Fruit fly (Drosophila melanogaster) ovary, adult (tissue): Measurements from ENCODE around the gene PTPMT1.
A peak's percentile ranks its signal among the peaks of the same experiment; 100 is the strongest.

Experiments used
- CG17801 ChIP-seq: fragments of 200-800 bp; optimal IDR thresholded peaks from 2 replicates; lab custom pipeline; 2019; ENCODE audit warnings: missing biosample characterization, mild to moderate bottlenecking, missing genetic modification characterization, moderate library complexity; ENCODE audit not compliant: partially characterized antibody

Gene PTPMT1

dm6 chr3R:23727657-23728056, 30.5 kb upstream of the PTPMT1 start:
- TF ChIP-seq CG17801 = no peak

- TF ChIP-seq CG17801 = peak; percentile 69
Measured at dm6 chr3R:23728086-23728485, 30.1 kb upstream of the PTPMT1 start.

DNA sequence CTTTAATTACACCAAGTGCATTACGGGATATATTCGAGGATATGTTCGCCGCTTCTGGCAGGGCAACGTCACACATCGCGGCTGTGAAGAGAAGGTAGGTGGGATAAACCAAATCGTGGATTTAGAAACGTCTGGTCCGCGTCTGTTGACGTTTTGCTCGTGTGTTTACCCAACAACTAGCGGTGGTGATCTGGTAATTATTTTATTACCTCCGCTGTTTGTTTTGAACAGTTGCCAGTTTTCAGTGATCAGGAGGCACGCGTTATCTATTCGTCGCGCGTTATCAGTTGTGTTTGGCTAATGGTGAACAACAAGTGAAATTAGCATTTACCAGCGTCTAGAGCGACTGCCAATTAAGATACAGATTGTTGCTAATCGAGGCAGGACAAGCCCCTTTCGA, 29.1 kb upstream of the PTPMT1 start:
- no peak for TF ChIP-seq CG17801

- TF ChIP-seq CG17801 = no peak
Measured at dm6 chr3R:23729632-23730471, 28.3 kb upstream of the PTPMT1 start.

DNA sequence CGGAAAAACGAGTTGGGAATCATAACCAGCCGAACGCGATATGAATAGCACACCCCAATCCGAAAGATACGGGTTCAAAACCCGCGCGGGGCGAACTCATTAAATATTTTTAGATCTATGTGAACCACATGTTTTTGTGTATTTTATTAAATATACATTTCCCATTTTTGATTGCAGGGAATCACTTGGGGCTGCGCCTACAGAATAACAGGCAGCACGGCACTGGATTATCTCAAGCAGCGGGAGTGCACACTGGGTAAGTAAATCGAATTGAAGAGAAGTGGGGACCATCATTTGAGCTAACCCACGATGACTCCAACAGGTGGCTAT, 27.7 kb upstream of the PTPMT1 start:
- no peak for TF ChIP-seq CG17801

DNA sequence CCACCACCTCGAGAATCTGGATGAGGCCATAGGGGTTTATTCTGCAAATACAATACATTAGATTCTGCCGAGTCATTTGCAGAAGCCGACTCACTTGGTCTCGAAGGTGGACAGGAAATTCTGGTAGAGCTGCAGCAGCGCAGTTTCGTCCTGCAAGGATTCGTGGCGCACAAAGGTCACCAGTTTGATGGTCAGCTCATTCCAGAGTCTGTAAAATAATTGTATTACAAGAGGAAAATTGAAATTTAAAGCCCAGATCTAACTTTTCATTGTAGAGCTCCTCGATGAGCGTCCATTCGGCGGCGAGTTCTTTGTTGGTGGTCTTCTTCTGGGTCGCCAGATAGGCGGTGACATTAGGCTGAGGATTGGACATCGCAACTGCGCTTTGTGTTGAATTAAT, 25.6 kb upstream of the PTPMT1 start:
- TF ChIP-seq CG17801 = no peak

- peak; percentile 37 for TF ChIP-seq CG17801
Measured at dm6 chr3R:23732990-23733512, 25.1 kb upstream of the PTPMT1 start, which contains the start of the genes Hmgcr and Rpn9. Hmgcr (plus strand) TSS chr3R:23733324. Rpn9 (minus strand) TSS chr3R:23733462.

DNA sequence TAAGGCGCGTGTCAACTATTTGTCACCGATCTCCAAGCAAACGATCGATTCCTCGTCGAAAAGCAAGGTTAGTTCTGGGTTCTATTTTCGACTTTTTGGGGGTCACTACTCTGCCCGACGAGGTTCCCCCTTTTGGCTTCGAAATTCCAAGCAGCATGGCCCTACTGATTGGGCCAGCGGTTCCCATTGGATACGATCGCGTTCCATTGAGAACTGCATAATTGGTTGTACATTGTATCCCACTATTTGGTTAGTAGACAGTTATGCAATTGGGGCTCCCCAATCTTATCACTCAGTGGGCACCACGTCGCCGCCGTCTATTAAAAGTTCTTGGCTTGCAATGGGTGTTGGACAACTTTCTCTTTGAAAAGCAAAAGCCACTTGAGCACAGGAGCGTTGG, 24.4 kb upstream of the PTPMT1 start:
- TF ChIP-seq CG17801 = no peak

DNA sequence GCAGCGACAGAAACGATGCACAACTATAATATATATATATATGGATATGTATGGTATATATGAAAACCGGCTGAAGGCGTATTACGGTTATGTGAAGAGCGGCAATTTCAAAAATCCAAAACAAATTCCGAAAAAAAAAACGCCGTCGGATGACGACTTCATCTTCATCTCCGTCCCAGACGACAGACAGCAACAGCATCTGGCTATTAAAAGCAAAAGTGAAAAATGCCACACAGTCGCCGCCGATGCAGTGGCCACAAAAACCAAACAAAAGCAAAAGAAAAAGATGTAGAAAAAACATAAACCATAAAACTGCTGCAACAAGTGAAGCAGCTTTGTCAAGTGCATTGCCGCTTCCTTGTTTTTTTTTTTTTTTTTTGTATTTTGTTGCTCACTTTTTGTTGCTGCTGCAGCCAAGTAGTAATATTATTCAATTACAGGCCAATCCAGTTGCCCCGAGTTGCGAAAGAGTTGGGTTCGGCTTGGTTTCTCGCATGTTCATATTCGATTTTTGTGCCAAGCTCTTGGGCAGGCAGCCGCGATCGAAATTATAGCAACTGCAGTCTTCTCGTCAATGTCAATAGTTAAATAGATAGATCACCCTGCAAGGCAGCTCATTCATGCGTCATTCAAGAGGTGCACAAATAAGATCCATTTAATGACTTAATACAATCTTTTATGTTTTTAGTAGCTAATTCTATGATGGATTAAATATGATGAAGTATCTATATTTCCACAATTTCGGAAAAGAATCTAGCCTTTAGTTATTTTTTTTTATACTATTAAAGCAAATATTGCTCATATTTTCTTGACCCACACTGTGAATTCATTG, 23.4 kb upstream of the PTPMT1 start:
- no peak for TF ChIP-seq CG17801

- no peak for TF ChIP-seq CG17801
Measured at dm6 chr3R:23735648-23736047, 22.5 kb upstream of the PTPMT1 start.

- TF ChIP-seq CG17801 = no peak
Measured at dm6 chr3R:23736365-23736764, 21.8 kb upstream of the PTPMT1 start.

dm6 chr3R:23737676-23738574, 20.2 kb upstream of the PTPMT1 start:
- TF ChIP-seq CG17801 = no peak

DNA sequence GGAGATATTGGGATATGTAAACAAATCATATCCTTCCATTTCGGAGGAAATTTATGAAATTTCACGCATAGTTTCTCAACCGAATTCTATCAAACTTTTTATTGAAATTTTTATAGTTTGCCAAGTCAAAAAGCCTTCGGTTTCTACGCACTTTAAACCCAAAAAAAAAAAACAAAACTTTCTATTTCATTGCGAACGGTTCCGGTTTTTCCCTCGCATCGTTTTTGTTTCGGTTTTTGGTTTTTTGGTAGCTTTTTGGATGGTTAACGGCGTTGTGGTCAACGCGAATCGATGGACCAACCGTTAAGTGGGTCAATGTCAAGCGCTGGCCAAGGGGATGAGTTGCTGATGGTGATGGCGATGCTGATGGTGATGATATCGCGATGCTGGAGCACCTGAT, 17.2 kb upstream of the PTPMT1 start:
- no peak for TF ChIP-seq CG17801

DNA sequence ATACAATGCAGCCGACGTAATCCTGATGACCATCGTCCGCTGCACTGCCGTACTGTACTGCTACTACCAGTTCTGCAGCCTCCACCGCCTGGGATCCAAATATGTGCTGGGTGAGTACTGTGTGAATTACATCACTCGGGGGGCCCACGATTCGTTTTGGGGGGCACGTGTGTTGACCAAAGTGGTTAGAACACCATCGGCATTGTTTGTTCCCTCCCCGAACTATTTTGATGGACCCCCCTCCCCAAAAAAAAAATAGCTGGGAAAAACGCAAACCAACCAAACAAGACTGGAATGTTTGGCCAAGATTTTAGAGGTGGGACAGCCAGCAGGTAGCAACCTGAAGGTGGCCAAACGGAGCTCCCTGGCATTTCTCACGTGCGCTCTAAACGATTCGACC, 10.7 kb upstream of the PTPMT1 start:
- no peak for TF ChIP-seq CG17801

DNA sequence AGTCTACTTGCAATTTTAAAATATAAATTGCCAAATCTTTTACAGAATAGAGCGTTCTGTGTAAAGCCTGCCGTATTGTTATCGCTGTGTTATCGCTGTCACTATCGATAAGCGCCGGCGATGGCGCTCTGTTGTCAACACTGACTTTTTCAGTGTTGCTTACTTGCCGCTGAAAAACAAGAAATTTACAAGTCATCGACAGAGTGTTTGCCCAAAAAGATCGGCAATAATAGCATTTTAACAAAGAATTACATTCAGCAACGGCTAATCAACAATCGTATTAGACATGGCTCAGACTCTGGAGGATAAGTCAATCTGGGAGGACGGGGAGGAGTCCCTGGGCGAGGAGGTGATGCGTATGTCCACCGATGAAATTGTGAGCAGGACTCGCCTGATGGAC, 5.4 kb upstream of the PTPMT1 start, which contains the start of the genes RanBP3 and Rpt5:
RanBP3 (minus strand) TSS at position 107 of the 400 bp plus-strand sequence.
Rpt5 (plus strand) TSS at position 149 of the 400 bp plus-strand sequence.
- TF ChIP-seq CG17801 = peak; percentile 59
